Fruit fly (Drosophila melanogaster) whole organism, adult: ENCODE measurements around the gene mAChR-B.

ENCODE experiments used
- CG33017 ChIP-seq: fragments of 200-800 bp; sonication (Bioruptor generic); optimal IDR thresholded peaks from 2 replicates; lab custom pipeline; 2018; ENCODE audit warnings: missing biosample characterization, mild to moderate bottlenecking, missing genetic modification characterization, moderate library complexity
- bab1 ChIP-seq: fragments of 200-800 bp; sonication (Bioruptor generic); optimal IDR thresholded peaks from 3 replicates; lab custom pipeline; 2019; ENCODE audit warnings: missing biosample characterization, mild to moderate bottlenecking, missing genetic modification characterization, moderate library complexity

dm6 chr3R:8115205-8115604 lies 56.1 kb downstream of the mAChR-B start:
- TF ChIP-seq bab1 (GFP tag; lab: Kevin White, UChicago) (no peak), CG33017 (tag; lab: Kevin White, UChicago) (peak; percentile 50)
